Worm (Caenorhabditis elegans) whole organism, L4 larva: Measurements from ENCODE around the gene Y50D4A.10.

Experiments
- R02D3.7 ChIP-seq: fragments of 150-350 bp; sonication (generic microtip); optimal IDR thresholded peaks from 3 replicates; lab custom pipeline; 2014; ENCODE audit warnings: missing biosample characterization, missing genetic modification characterization
- dmd-6 ChIP-seq: fragments of 200-800 bp; sonication (Bioruptor generic); IDR thresholded peaks from 2 replicates; pipeline ENCODE4 v1.3.6; 2022; ENCODE audit warnings: missing genetic modification reagents, missing genetic modification characterization, missing compliant biosample characterization
- fos-1 ChIP-seq: fragments of 150-350 bp; optimal IDR thresholded peaks from 2 replicates; lab custom pipeline; 2014; ENCODE audit warnings: missing biosample characterization, missing genetic modification characterization
- lin-13 ChIP-seq: fragments of 150-350 bp; optimal IDR thresholded peaks from 2 replicates; lab custom pipeline; 2014; ENCODE audit warnings: missing biosample characterization, missing genetic modification reagents, missing genetic modification characterization
- nhr-41 ChIP-seq: fragments of 200-800 bp; sonication (Bioruptor generic); IDR thresholded peaks from 2 replicates; pipeline ENCODE4 v1.3.6; 2022; ENCODE audit warnings: missing genetic modification reagents, missing genetic modification characterization, missing compliant biosample characterization
- nhr-77 ChIP-seq: fragments of 150-350 bp; optimal IDR thresholded peaks from 2 replicates; lab custom pipeline; 2014; ENCODE audit warnings: missing biosample characterization, missing genetic modification characterization
- snpc-4 ChIP-seq: fragments of 150-350 bp; optimal IDR thresholded peaks from 2 replicates; lab custom pipeline; 2014; ENCODE audit warnings: missing biosample characterization, missing genetic modification characterization
- ztf-11 ChIP-seq: fragments of 150-350 bp; optimal IDR thresholded peaks from 2 replicates; lab custom pipeline; 2014; ENCODE audit warnings: missing biosample characterization, missing genetic modification characterization

DNA sequence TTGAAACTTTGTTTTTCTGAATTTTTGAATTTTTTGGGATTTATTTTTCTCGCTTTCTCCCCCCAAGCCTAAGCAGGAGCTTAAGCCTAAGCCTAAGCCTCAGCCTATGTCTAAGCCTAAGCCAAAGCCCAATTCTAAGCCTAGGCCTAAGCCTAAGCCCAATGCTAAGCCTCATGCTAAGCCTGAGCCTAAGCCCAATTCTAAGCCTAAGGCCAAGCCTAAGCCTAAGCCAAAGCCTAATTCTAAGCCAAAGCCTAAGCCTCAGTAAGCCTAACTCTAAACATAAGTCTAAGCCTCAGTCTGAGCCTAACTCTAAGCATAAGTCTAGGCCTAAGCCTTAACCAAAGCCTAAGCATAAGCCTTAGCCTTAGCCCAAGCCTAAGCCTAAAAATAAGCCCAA lies 22.1 kb upstream of the Y50D4A.10 start:
- TF ChIP-seq nhr-41 = no peak
- no peak for TF ChIP-seq ztf-11 (tag; lab: Kevin White, UChicago)
- TF ChIP-seq lin-13 (GFP tag; lab: Kevin White, UChicago) = no peak
- no peak for TF ChIP-seq dmd-6 (GFP tag; lab: Robert Waterston, UW)
- TF ChIP-seq snpc-4 (tag; lab: Kevin White, UChicago) = no peak
- TF ChIP-seq nhr-77 (tag; lab: Kevin White, UChicago) = no peak
- TF ChIP-seq fos-1 (tag; lab: Kevin White, UChicago) = no peak
- TF ChIP-seq R02D3.7 (tag; lab: Kevin White, UChicago) = no peak
